Worm (Caenorhabditis elegans) whole organism, L1 larva: ENCODE measurements around the gene srv-13.

ENCODE experiments used
- Y116A8C.19 ChIP-seq: sonication (generic microtip); optimal IDR thresholded peaks from 2 replicates; lab custom pipeline; 2016; ENCODE audit warnings: missing compliant biosample characterization, missing genetic modification characterization, borderline replicate concordance
- blmp-1 ChIP-seq: fragments of 150-350 bp; optimal IDR thresholded peaks from 2 replicates; lab custom pipeline; 2014; ENCODE audit warnings: missing biosample characterization, missing genetic modification characterization
- ceh-8 ChIP-seq: fragments of 200-800 bp; sonication (Bioruptor generic); optimal IDR thresholded peaks from 2 replicates; lab custom pipeline; 2018; ENCODE audit warnings: mild to moderate bottlenecking, missing genetic modification characterization, moderate library complexity, missing compliant biosample characterization
- ceh-82 ChIP-seq, 3 experiments: fragments of 150-350 bp in 1 of 3; sonication (generic microtip) in 2 of 3; optimal IDR thresholded peaks; 2 replicates each; lab custom pipeline; 2014 to 2017; ENCODE audit warnings: missing biosample characterization in 3 of 3, missing genetic modification characterization in 3 of 3
- ceh-88 ChIP-seq: fragments of 200-800 bp; sonication (Bioruptor generic); IDR thresholded peaks from 2 replicates; pipeline ENCODE4 v1.3.6; 2022; ENCODE audit warnings: missing genetic modification characterization, missing compliant biosample characterization
- ces-1 ChIP-seq: fragments of 150-350 bp; optimal IDR thresholded peaks from 2 replicates; lab custom pipeline; 2014; ENCODE audit warnings: missing biosample characterization, missing genetic modification reagents, missing genetic modification characterization
- dsc-1 ChIP-seq: sonication (generic microtip); optimal IDR thresholded peaks from 2 replicates; lab custom pipeline; 2016; ENCODE audit warnings: mild to moderate bottlenecking, missing genetic modification characterization, missing compliant biosample characterization
- efl-1 ChIP-seq, 4 experiments: fragments of 150-350 bp; optimal IDR thresholded peaks in 3 of 4; peaks in 1 of 4; 1 replicate in 1 of 4; 2 replicates in 3 of 4; lab custom pipeline; 2014; ENCODE audit warnings: missing biosample characterization in 2 of 4, missing genetic modification characterization in 2 of 4, missing genetic modification reagents in 2 of 4
- egl-13 ChIP-seq: sonication (generic microtip); optimal IDR thresholded peaks from 2 replicates; lab custom pipeline; 2016; ENCODE audit warnings: missing genotype, missing genetic modification reagents, missing genetic modification characterization, missing compliant biosample characterization
- ets-5 ChIP-seq: fragments of 200-800 bp; sonication (Bioruptor generic); IDR thresholded peaks from 2 replicates; pipeline ENCODE4 v1.3.6; 2022; ENCODE audit warnings: missing genetic modification characterization, missing compliant biosample characterization
- fkh-10 ChIP-seq: sonication (generic microtip); optimal IDR thresholded peaks from 2 replicates; lab custom pipeline; 2017; ENCODE audit warnings: missing biosample characterization, missing genetic modification reagents, missing genetic modification characterization
- fkh-8 ChIP-seq: sonication (generic microtip); optimal IDR thresholded peaks from 2 replicates; lab custom pipeline; 2016; ENCODE audit warnings: mild to moderate bottlenecking, missing genetic modification characterization, missing compliant biosample characterization
- fos-1 ChIP-seq: fragments of 150-350 bp; optimal IDR thresholded peaks from 2 replicates; lab custom pipeline; 2014; ENCODE audit warnings: missing biosample characterization, missing genetic modification characterization
- grh-1 ChIP-seq: fragments of 200-800 bp; sonication (Bioruptor generic); IDR thresholded peaks from 2 replicates; pipeline ENCODE4 v1.3.6; 2022; ENCODE audit warnings: missing genetic modification reagents, missing genetic modification characterization, missing compliant biosample characterization
- hlh-4 ChIP-seq: sonication (generic microtip); optimal IDR thresholded peaks from 2 replicates; lab custom pipeline; 2016; ENCODE audit warnings: mild to moderate bottlenecking, missing genetic modification characterization, missing compliant biosample characterization
- hpl-2 ChIP-seq: fragments of 150-350 bp; optimal IDR thresholded peaks from 2 replicates; lab custom pipeline; 2014; ENCODE audit warnings: missing biosample characterization, missing genetic modification reagents, missing genetic modification characterization
- irx-1 ChIP-seq: sonication (generic microtip); optimal IDR thresholded peaks from 2 replicates; lab custom pipeline; 2016; ENCODE audit warnings: missing genetic modification characterization, missing compliant biosample characterization
- isw-1 ChIP-seq: fragments of 200-800 bp; sonication (Bioruptor generic); IDR thresholded peaks from 2 replicates; pipeline ENCODE4 v1.3.6; 2022; ENCODE audit warnings: missing genetic modification characterization, missing compliant biosample characterization
- lin-13 ChIP-seq: fragments of 150-350 bp; optimal IDR thresholded peaks from 2 replicates; lab custom pipeline; 2014; ENCODE audit warnings: missing biosample characterization, missing genetic modification reagents, missing genetic modification characterization
- lsy-2 ChIP-seq, 2 experiments: fragments of 150-350 bp; optimal IDR thresholded peaks; 2 replicates each; lab custom pipeline; 2014; ENCODE audit warnings: missing biosample characterization in 2 of 2, missing genetic modification characterization in 2 of 2
- mef-2 ChIP-seq: fragments of 150-350 bp; optimal IDR thresholded peaks from 2 replicates; lab custom pipeline; 2014; ENCODE audit warnings: missing biosample characterization, missing genetic modification characterization
- mep-1 ChIP-seq: fragments of 150-350 bp; optimal IDR thresholded peaks from 2 replicates; lab custom pipeline; 2014; ENCODE audit warnings: missing biosample characterization, missing genetic modification characterization
- nhr-12 ChIP-seq: sonication (generic microtip); optimal IDR thresholded peaks from 2 replicates; lab custom pipeline; 2017; ENCODE audit warnings: missing biosample characterization, missing genetic modification characterization
- nhr-19 ChIP-seq: fragments of 200-800 bp; sonication (Bioruptor generic); conservative IDR thresholded peaks from 2 replicates; pipeline ENCODE4 v1.3.6; 2022; ENCODE audit warnings: missing genetic modification characterization, missing compliant biosample characterization
- nhr-77 ChIP-seq: fragments of 150-350 bp; optimal IDR thresholded peaks from 2 replicates; lab custom pipeline; 2014; ENCODE audit warnings: missing biosample characterization, missing genetic modification characterization
- nhr-84 ChIP-seq: sonication (generic microtip); optimal IDR thresholded peaks from 2 replicates; lab custom pipeline; 2017; ENCODE audit warnings: missing biosample characterization, missing genetic modification characterization
- nhr-90 ChIP-seq: sonication (generic microtip); optimal IDR thresholded peaks from 2 replicates; lab custom pipeline; 2016; ENCODE audit warnings: mild to moderate bottlenecking, missing genetic modification characterization, missing compliant biosample characterization; ENCODE audit not compliant: poor library complexity
- pax-3 ChIP-seq: fragments of 200-800 bp; sonication (Bioruptor generic); optimal IDR thresholded peaks from 2 replicates; lab custom pipeline; 2018; ENCODE audit warnings: mild to moderate bottlenecking, missing genetic modification characterization, moderate library complexity, missing compliant biosample characterization
- rnt-1 ChIP-seq: sonication (generic microtip); optimal IDR thresholded peaks from 2 replicates; lab custom pipeline; 2016; ENCODE audit warnings: mild to moderate bottlenecking, missing genetic modification characterization, moderate library complexity, missing compliant biosample characterization
- snu-23 ChIP-seq: sonication (generic microtip); optimal IDR thresholded peaks from 2 replicates; lab custom pipeline; 2016; ENCODE audit warnings: missing genetic modification characterization, missing compliant biosample characterization
- sptf-1 ChIP-seq: fragments of 150-350 bp; optimal IDR thresholded peaks from 2 replicates; lab custom pipeline; 2014; ENCODE audit warnings: missing biosample characterization, missing genetic modification characterization
- sup-37 ChIP-seq: fragments of 200-800 bp; sonication (Bioruptor generic); optimal IDR thresholded peaks from 2 replicates; lab custom pipeline; 2018; ENCODE audit warnings: mild to moderate bottlenecking, missing genetic modification characterization, missing compliant biosample characterization
- tbx-2 ChIP-seq: sonication (generic microtip); optimal IDR thresholded peaks from 2 replicates; lab custom pipeline; 2016; ENCODE audit warnings: missing genetic modification characterization, missing compliant biosample characterization
- tlp-1 ChIP-seq: fragments of 150-350 bp; optimal IDR thresholded peaks from 2 replicates; lab custom pipeline; 2014; ENCODE audit warnings: missing biosample characterization, missing genetic modification characterization
- unc-30 ChIP-seq: sonication (generic microtip); optimal IDR thresholded peaks from 2 replicates; lab custom pipeline; 2017; ENCODE audit warnings: missing biosample characterization, missing genetic modification characterization
- unc-62 ChIP-seq: fragments of 150-350 bp; optimal IDR thresholded peaks from 2 replicates; lab custom pipeline; 2014; ENCODE audit warnings: missing biosample characterization, missing genetic modification reagents, missing genetic modification characterization
- unc-98 ChIP-seq: fragments of 200-800 bp; sonication (Bioruptor generic); IDR thresholded peaks from 2 replicates; pipeline ENCODE4 v1.3.6; 2022; ENCODE audit warnings: missing genetic modification characterization, missing compliant biosample characterization
- vab-15 ChIP-seq: sonication (generic microtip); optimal IDR thresholded peaks from 2 replicates; lab custom pipeline; 2017; ENCODE audit warnings: missing genotype, mild to moderate bottlenecking, missing genetic modification characterization, missing compliant biosample characterization
- zip-4 ChIP-seq: fragments of 200-800 bp; sonication (Bioruptor generic); optimal IDR thresholded peaks from 2 replicates; lab custom pipeline; 2018; ENCODE audit warnings: mild to moderate bottlenecking, missing genetic modification characterization, moderate library complexity, missing compliant biosample characterization
- ztf-11 ChIP-seq, 2 experiments: sonication (generic microtip); optimal IDR thresholded peaks; 2 replicates each; lab custom pipeline; 2016 to 2017; ENCODE audit warnings: missing genetic modification characterization in 2 of 2, missing biosample characterization in 1 of 2, missing compliant biosample characterization in 1 of 2
- ztf-4 ChIP-seq: fragments of 150-350 bp; optimal IDR thresholded peaks from 2 replicates; lab custom pipeline; 2014; ENCODE audit warnings: missing biosample characterization, missing genetic modification characterization

srv-13 gene

ce11 chrIV:6415149-6415548, 10.2 kb downstream of the srv-13 start, which contains the start of gene exos-2 (continued):
- no peak for TF ChIP-seq nhr-84 (tag; lab: Kevin White, UChicago)
- peak; percentile 80 for TF ChIP-seq rnt-1 (tag; lab: Kevin White, UChicago)
- peak; percentile 54 for TF ChIP-seq lin-13 (GFP tag; lab: Kevin White, UChicago)
- peak; percentile 75 to 87 for TF ChIP-seq lsy-2 (tag; optimal IDR thresholded peaks at IDR 0.05; lab: Kevin White, UChicago)
- peak; percentile 55 for TF ChIP-seq nhr-77 (tag; lab: Kevin White, UChicago)
- peak; percentile 53 to 75 (median 55) for TF ChIP-seq ceh-82 (tag; optimal IDR thresholded peaks at IDR 0.05; lab: Kevin White, UChicago)
- TF ChIP-seq isw-1 (GFP tag; lab: Robert Waterston, UW): peak; percentile 69
- TF ChIP-seq nhr-19 (GFP tag; lab: Robert Waterston, UW): peak; percentile 50; the same call in 1 of the 2 replicates
- TF ChIP-seq ets-5: no peak
- peak; percentile 41 for TF ChIP-seq irx-1 (tag; lab: Kevin White, UChicago)
- peak; percentile 22 for TF ChIP-seq ceh-8 (GFP tag; lab: Kevin White, UChicago)
- TF ChIP-seq mep-1 (tag; lab: Kevin White, UChicago): peak; percentile 65
- TF ChIP-seq egl-13: no peak
- no peak for TF ChIP-seq fkh-10
- peak in 1 of 2 experiments; percentile 9 for TF ChIP-seq ztf-11 (tag; optimal IDR thresholded peaks at IDR 0.05; lab: Kevin White, UChicago)
- TF ChIP-seq vab-15 (tag; lab: Kevin White, UChicago): no peak

ce11 chrIV:6416553-6416952, 11.6 kb downstream of the srv-13 start, which contains the start of gene Y73B6BL.22:
Gene Y73B6BL.22 (minus strand): TSS chrIV:6416653.
- TF ChIP-seq Y116A8C.19 (tag; lab: Kevin White, UChicago) (no peak), nhr-19 (GFP tag; lab: Robert Waterston, UW) (no peak), hpl-2 (GFP tag; lab: Kevin White, UChicago) (no peak), tlp-1 (no peak), ces-1 (GFP tag; lab: Kevin White, UChicago) (no peak), efl-1 (optimal IDR thresholded peaks at IDR 0.05; lab: Kevin White, UChicago) (no peak), efl-1 (GFP tag; optimal IDR thresholded peaks at IDR 0.05 in 1 of 2; lab: Kevin White, UChicago) (no peak), dsc-1 (no peak), ztf-4 (tag; lab: Kevin White, UChicago) (no peak), nhr-77 (tag; lab: Kevin White, UChicago) (no peak), lsy-2 (tag; optimal IDR thresholded peaks at IDR 0.05; lab: Kevin White, UChicago) (no peak)

ce11 chrIV:6417612-6418011, 12.6 kb downstream of the srv-13 start:
- TF ChIP-seq unc-98: no peak
- TF ChIP-seq snu-23 (GFP tag; lab: Kevin White, UChicago): no peak
- no peak for TF ChIP-seq unc-62
- no peak for TF ChIP-seq blmp-1 (tag; lab: Kevin White, UChicago)
- TF ChIP-seq mef-2: no peak
- TF ChIP-seq lin-13 (GFP tag; lab: Kevin White, UChicago): no peak
- TF ChIP-seq grh-1 (GFP tag; lab: Robert Waterston, UW): no peak
- TF ChIP-seq fkh-8 (tag; lab: Kevin White, UChicago): no peak
- no peak for TF ChIP-seq egl-13
- TF ChIP-seq zip-4: no peak
- TF ChIP-seq dsc-1: no peak

- TF ChIP-seq hlh-4 (no peak), sptf-1 (tag; lab: Kevin White, UChicago) (no peak), tbx-2 (tag; lab: Kevin White, UChicago) (no peak), fos-1 (no peak), efl-1 (optimal IDR thresholded peaks at IDR 0.05; lab: Kevin White, UChicago) (no peak), efl-1 (GFP tag; optimal IDR thresholded peaks at IDR 0.05 in 1 of 2; lab: Kevin White, UChicago) (no peak), fkh-10 (no peak), unc-30 (no peak), sup-37 (no peak), nhr-90 (no peak), pax-3 (tag; lab: Kevin White, UChicago) (no peak), grh-1 (GFP tag; lab: Robert Waterston, UW) (no peak), ceh-88 (GFP tag; lab: Robert Waterston, UW) (no peak), isw-1 (GFP tag; lab: Robert Waterston, UW) (no peak), nhr-19 (GFP tag; lab: Robert Waterston, UW) (no peak), nhr-12 (no peak), Y116A8C.19 (tag; lab: Kevin White, UChicago) (no peak)
Measured at ce11 chrIV:6419031-6419582, 14.1 kb downstream of the srv-13 start, which contains the start of the genes Y73B6BL.23 and htp-2. Gene Y73B6BL.23 (minus strand): TSS chrIV:6419081. Gene htp-2 (plus strand): TSS chrIV:6419522.
